Worm (Caenorhabditis elegans) whole organism, L4 larva: Measurements from ENCODE around the gene dpy-10.

Experiments used
- F10B5.3 ChIP-seq: sonication (generic microtip); optimal IDR thresholded peaks from 2 replicates; lab custom pipeline; 2016; ENCODE audit warnings: mild to moderate bottlenecking, missing genetic modification characterization, missing compliant biosample characterization
- Y5F2A.4 ChIP-seq: fragments of 200-800 bp; sonication (Bioruptor generic); optimal IDR thresholded peaks from 2 replicates; lab custom pipeline; 2018; ENCODE audit warnings: mild to moderate bottlenecking, missing genetic modification characterization, missing compliant biosample characterization
- ama-1 ChIP-seq: fragments of 150-350 bp; optimal IDR thresholded peaks from 2 replicates; lab custom pipeline; 2014; ENCODE audit warnings: inconsistent platforms, mixed read lengths
- ceh-62 ChIP-seq: sonication (generic microtip); optimal IDR thresholded peaks from 2 replicates; lab custom pipeline; 2017; ENCODE audit warnings: missing biosample characterization, missing genetic modification characterization
- egl-27 ChIP-seq: sonication (generic microtip); optimal IDR thresholded peaks from 3 replicates; lab custom pipeline; 2017; ENCODE audit warnings: missing biosample characterization, missing genetic modification reagents, missing genetic modification characterization
- fos-1 ChIP-seq: fragments of 150-350 bp; optimal IDR thresholded peaks from 2 replicates; lab custom pipeline; 2014; ENCODE audit warnings: missing biosample characterization, missing genetic modification characterization
- mdl-1 ChIP-seq, 2 experiments: fragments of 150-350 bp in 1 of 2; sonication (generic microtip) in 1 of 2; optimal IDR thresholded peaks; 2 replicates each; lab custom pipeline; 2014 to 2017; ENCODE audit warnings: missing biosample characterization in 2 of 2, missing genetic modification characterization in 2 of 2
- mxl-3 ChIP-seq: fragments of 200-800 bp; sonication (Bioruptor generic); optimal IDR thresholded peaks from 2 replicates; lab custom pipeline; 2018; ENCODE audit warnings: mild to moderate bottlenecking, missing genetic modification characterization, missing compliant biosample characterization
- nhr-25 ChIP-seq: sonication (generic microtip); optimal IDR thresholded peaks from 2 replicates; lab custom pipeline; 2017; ENCODE audit warnings: missing genetic modification characterization, mild to moderate bottlenecking, missing compliant biosample characterization, antibody characterized with exemption, moderate library complexity, borderline replicate concordance; ENCODE audit not compliant: insufficient read depth
- spr-1 ChIP-seq: sonication (generic microtip); optimal IDR thresholded peaks from 2 replicates; lab custom pipeline; 2016; ENCODE audit warnings: mild to moderate bottlenecking, missing genetic modification characterization, missing compliant biosample characterization
- unc-130 ChIP-seq: sonication (generic microtip); optimal IDR thresholded peaks from 2 replicates; lab custom pipeline; 2016; ENCODE audit warnings: missing genetic modification reagents, missing genetic modification characterization, missing compliant biosample characterization
- unc-39 ChIP-seq: sonication (generic microtip); optimal IDR thresholded peaks from 2 replicates; lab custom pipeline; 2017; ENCODE audit warnings: missing biosample characterization, missing genetic modification characterization
- vab-7 ChIP-seq: fragments of 200-800 bp; sonication (Bioruptor generic); IDR thresholded peaks from 2 replicates; pipeline ENCODE4 v1.3.6; 2022; ENCODE audit warnings: missing genetic modification reagents, missing genetic modification characterization, missing compliant biosample characterization
- ztf-11 ChIP-seq: fragments of 150-350 bp; optimal IDR thresholded peaks from 2 replicates; lab custom pipeline; 2014; ENCODE audit warnings: missing biosample characterization, missing genetic modification characterization

ce11 chrII:6698784-6699183 is 13.2 kb downstream of the dpy-10 start, which contains the start of gene C18H9.1:
- TF ChIP-seq fos-1 (tag; lab: Kevin White, UChicago): no peak
- no peak for TF ChIP-seq ama-1
- TF ChIP-seq mxl-3: no peak
- TF ChIP-seq ceh-62 (tag; lab: Kevin White, UChicago): no peak
- no peak for TF ChIP-seq unc-130 (GFP tag; lab: Kevin White, UChicago)
- no peak for TF ChIP-seq spr-1 (tag; lab: Kevin White, UChicago)
- no peak for TF ChIP-seq nhr-25
- no peak for TF ChIP-seq egl-27 (tag; lab: Kevin White, UChicago)
- TF ChIP-seq vab-7: no peak
- TF ChIP-seq mdl-1 (tag; optimal IDR thresholded peaks at IDR 0.05; lab: Kevin White, UChicago): no peak
- TF ChIP-seq unc-39 (tag; lab: Kevin White, UChicago): no peak
- TF ChIP-seq ztf-11 (tag; lab: Kevin White, UChicago): no peak
- TF ChIP-seq F10B5.3 (tag; lab: Kevin White, UChicago): no peak
- TF ChIP-seq Y5F2A.4: no peak
